Worm (Caenorhabditis elegans) whole organism, early embryonic: ENCODE measurements around the gene pes-10.

Experiments
- B0310.2 ChIP-seq: sonication (generic microtip); optimal IDR thresholded peaks from 2 replicates; lab custom pipeline; 2016; ENCODE audit warnings: mild to moderate bottlenecking, missing genetic modification characterization, missing compliant biosample characterization
- F13C5.2 ChIP-seq: sonication (generic microtip); optimal IDR thresholded peaks from 2 replicates; lab custom pipeline; 2017; ENCODE audit warnings: mild to moderate bottlenecking, missing genetic modification characterization, inconsistent platforms, missing compliant biosample characterization
- aly-1 ChIP-seq: sonication (generic microtip); optimal IDR thresholded peaks from 2 replicates; lab custom pipeline; 2016; ENCODE audit warnings: missing genetic modification characterization, missing compliant biosample characterization
- ama-1 ChIP-seq: fragments of 150-350 bp; optimal IDR thresholded peaks from 2 replicates; lab custom pipeline; 2014
- ceh-13 ChIP-seq: fragments of 200-800 bp; sonication (Bioruptor generic); optimal IDR thresholded peaks from 2 replicates; lab custom pipeline; 2018; ENCODE audit warnings: mild to moderate bottlenecking, missing genetic modification characterization, missing compliant biosample characterization
- ceh-36 ChIP-seq: sonication (generic microtip); optimal IDR thresholded peaks from 2 replicates; lab custom pipeline; 2016; ENCODE audit warnings: missing genetic modification characterization, inconsistent platforms, missing compliant biosample characterization
- ets-7 ChIP-seq: sonication (generic microtip); optimal IDR thresholded peaks from 2 replicates; lab custom pipeline; 2016; ENCODE audit warnings: missing genotype, missing genetic modification characterization, missing compliant biosample characterization
- flt-1 ChIP-seq: fragments of 200-800 bp; sonication (Bioruptor generic); IDR thresholded peaks from 2 replicates; pipeline ENCODE4 v1.3.6; 2022; ENCODE audit warnings: missing genetic modification characterization, missing compliant biosample characterization
- hmbx-1 ChIP-seq: sonication (generic microtip); optimal IDR thresholded peaks from 2 replicates; lab custom pipeline; 2016; ENCODE audit warnings: mild to moderate bottlenecking, missing genetic modification characterization, missing compliant biosample characterization
- hmg-4 ChIP-seq: fragments of 200-800 bp; sonication (Bioruptor generic); optimal IDR thresholded peaks from 2 replicates; lab custom pipeline; 2018; ENCODE audit warnings: mild to moderate bottlenecking, missing genetic modification characterization, missing compliant biosample characterization
- hnd-1 ChIP-seq: sonication (generic microtip); optimal IDR thresholded peaks from 2 replicates; lab custom pipeline; 2016; ENCODE audit warnings: missing genetic modification characterization, missing compliant biosample characterization
- pes-1 ChIP-seq: fragments of 200-800 bp; sonication (Bioruptor generic); IDR thresholded peaks from 2 replicates; pipeline ENCODE4 v1.3.6; 2022; ENCODE audit warnings: missing genetic modification reagents, missing genetic modification characterization, missing compliant biosample characterization
- scrt-1 ChIP-seq: fragments of 200-800 bp; sonication (Bioruptor generic); IDR thresholded peaks from 2 replicates; pipeline ENCODE4 v1.3.6; 2022; ENCODE audit warnings: missing genetic modification characterization, missing compliant biosample characterization
- sea-1 ChIP-seq: fragments of 200-800 bp; sonication (Bioruptor generic); conservative IDR thresholded peaks from 2 replicates; pipeline ENCODE4 v1.3.6; 2022; ENCODE audit warnings: missing genetic modification characterization, missing compliant biosample characterization
- tbx-11 ChIP-seq: fragments of 200-800 bp; sonication (Bioruptor generic); IDR thresholded peaks from 2 replicates; pipeline ENCODE4 v1.3.6; 2022; ENCODE audit warnings: missing genetic modification characterization, missing compliant biosample characterization
- tbx-37 ChIP-seq: fragments of 200-800 bp; sonication (Bioruptor generic); conservative IDR thresholded peaks from 2 replicates; pipeline ENCODE4 v1.3.6; 2022; ENCODE audit warnings: missing genetic modification reagents, missing genetic modification characterization, missing compliant biosample characterization
- tra-4 ChIP-seq: sonication (generic microtip); optimal IDR thresholded peaks from 2 replicates; lab custom pipeline; 2017; ENCODE audit warnings: missing genetic modification characterization, missing compliant biosample characterization

Gene pes-10

DNA sequence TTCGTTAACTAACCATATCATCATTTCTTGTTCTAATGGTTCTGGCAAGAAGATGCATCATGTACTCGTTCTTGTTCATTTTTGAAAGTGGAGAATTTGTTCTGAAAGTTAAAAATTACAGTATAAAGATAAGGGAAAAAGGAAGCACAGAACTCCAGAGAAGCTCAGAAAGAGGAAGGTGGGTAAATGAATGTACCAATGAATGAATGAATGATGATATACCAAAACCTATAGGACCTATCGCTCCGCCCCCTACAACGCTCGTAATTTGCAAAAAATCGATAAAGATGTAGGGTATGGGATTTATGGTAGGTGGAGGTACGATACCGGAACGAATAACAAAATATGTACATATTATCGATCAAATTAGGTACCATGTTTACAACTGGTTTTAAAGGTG lies at the start of gene pes-10:
TSS of gene pes-10 (minus strand) at position 101 of the 400 bp plus-strand sequence.
- TF ChIP-seq tra-4 (tag; lab: Kevin White, UChicago), result no peak
- no peak for TF ChIP-seq sea-1 (GFP tag; lab: Robert Waterston, UW)
- no peak for TF ChIP-seq ceh-13 (GFP tag; lab: Kevin White, UChicago)

- no peak for TF ChIP-seq hnd-1 (tag; lab: Kevin White, UChicago)
- TF ChIP-seq pes-1 (GFP tag; lab: Robert Waterston, UW), result no peak
Measured at ce11 chrII:12897361-12897760, 49.7 kb upstream of the pes-10 start.

DNA sequence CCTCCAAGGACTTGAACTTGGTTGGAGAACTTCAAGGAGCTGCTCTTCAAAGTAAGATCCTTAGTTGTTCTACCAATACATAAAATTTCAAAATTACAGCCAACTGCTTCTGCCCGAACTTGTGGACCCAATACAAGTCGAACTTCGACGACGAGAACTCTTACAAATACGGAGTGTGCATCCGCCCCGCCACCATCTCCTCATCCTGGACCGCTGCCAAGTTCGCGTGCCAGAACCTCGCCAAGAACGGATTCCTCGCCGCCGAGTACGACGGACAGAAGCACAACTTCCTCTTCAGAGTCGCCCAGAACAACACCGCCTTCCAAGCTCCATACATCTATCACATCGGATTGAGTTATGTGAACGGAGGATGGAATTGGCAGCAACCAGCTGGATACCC lies 49.0 kb upstream of the pes-10 start:
- TF ChIP-seq pes-1 (GFP tag; lab: Robert Waterston, UW) (no peak), B0310.2 (tag; lab: Kevin White, UChicago) (no peak), ceh-13 (GFP tag; lab: Kevin White, UChicago) (no peak), hmbx-1 (tag; lab: Kevin White, UChicago) (no peak)

DNA sequence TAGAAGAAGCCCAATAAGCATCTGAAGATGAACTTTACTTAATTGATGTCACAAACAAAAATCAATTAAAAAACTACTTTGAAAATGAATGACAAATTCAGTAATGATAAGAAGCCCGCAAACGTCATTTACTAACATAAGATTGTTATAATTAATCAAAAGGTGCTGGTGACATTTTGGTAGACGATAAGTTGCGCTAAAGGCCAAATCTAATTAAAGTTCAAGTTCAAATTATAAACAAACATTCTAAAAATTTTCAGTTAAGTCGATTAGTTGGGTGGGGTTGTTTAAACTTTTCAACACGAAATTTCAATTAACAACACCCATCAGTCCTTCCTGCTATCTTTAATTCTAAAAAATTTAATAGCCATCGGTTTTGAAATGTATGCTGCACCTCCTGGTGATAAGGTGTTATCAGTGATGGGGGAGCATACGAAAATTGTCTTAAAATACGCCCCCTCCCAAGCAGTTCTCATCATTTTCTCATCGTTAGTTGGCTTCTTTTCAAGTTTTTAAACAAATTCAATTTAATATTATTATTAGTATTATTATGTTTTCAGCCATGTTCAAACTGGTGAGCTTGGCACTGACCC lies 47.5 kb upstream of the pes-10 start, which contains the start of the genes clec-62 and clec-63:
TSS of gene clec-62 (minus strand) at position 51 of the 593 bp plus-strand sequence.
TSS of gene clec-63 (plus strand) at position 561 of the 593 bp plus-strand sequence.
- TF ChIP-seq hmg-4 (GFP tag; lab: Kevin White, UChicago), result no peak
- no peak for TF ChIP-seq ets-7 (tag; lab: Kevin White, UChicago)
- TF ChIP-seq aly-1 (tag; lab: Kevin White, UChicago), result no peak
- no peak for TF ChIP-seq F13C5.2 (tag; lab: Kevin White, UChicago)
- TF ChIP-seq tra-4 (tag; lab: Kevin White, UChicago), result no peak
- no peak for TF ChIP-seq sea-1 (GFP tag; lab: Robert Waterston, UW)
- TF ChIP-seq ceh-13 (GFP tag; lab: Kevin White, UChicago), result no peak
- no peak for TF ChIP-seq ceh-36 (tag; lab: Kevin White, UChicago)
- no peak for TF ChIP-seq ama-1 (lab: Kevin White, UChicago)
- no peak for TF ChIP-seq B0310.2 (tag; lab: Kevin White, UChicago)
- TF ChIP-seq tbx-37 (GFP tag; lab: Robert Waterston, UW), result no peak
- TF ChIP-seq hmbx-1 (tag; lab: Kevin White, UChicago), result no peak
- TF ChIP-seq flt-1 (GFP tag; lab: Robert Waterston, UW), result no peak
- TF ChIP-seq tbx-11 (GFP tag; lab: Robert Waterston, UW), result no peak
- no peak for TF ChIP-seq pes-1 (GFP tag; lab: Robert Waterston, UW)
- no peak for TF ChIP-seq hnd-1 (tag; lab: Kevin White, UChicago)

ce11 chrII:12892407-12892806 lies 44.8 kb upstream of the pes-10 start:
- TF ChIP-seq B0310.2 (tag; lab: Kevin White, UChicago), result no peak
- TF ChIP-seq hmg-4 (GFP tag; lab: Kevin White, UChicago), result no peak
- no peak for TF ChIP-seq hnd-1 (tag; lab: Kevin White, UChicago)
- no peak for TF ChIP-seq ceh-13 (GFP tag; lab: Kevin White, UChicago)
- no peak for TF ChIP-seq scrt-1
- no peak for TF ChIP-seq ama-1 (lab: Kevin White, UChicago)
- no peak for TF ChIP-seq flt-1 (GFP tag; lab: Robert Waterston, UW)
- no peak for TF ChIP-seq tbx-11 (GFP tag; lab: Robert Waterston, UW)
- TF ChIP-seq ets-7 (tag; lab: Kevin White, UChicago), result no peak

DNA sequence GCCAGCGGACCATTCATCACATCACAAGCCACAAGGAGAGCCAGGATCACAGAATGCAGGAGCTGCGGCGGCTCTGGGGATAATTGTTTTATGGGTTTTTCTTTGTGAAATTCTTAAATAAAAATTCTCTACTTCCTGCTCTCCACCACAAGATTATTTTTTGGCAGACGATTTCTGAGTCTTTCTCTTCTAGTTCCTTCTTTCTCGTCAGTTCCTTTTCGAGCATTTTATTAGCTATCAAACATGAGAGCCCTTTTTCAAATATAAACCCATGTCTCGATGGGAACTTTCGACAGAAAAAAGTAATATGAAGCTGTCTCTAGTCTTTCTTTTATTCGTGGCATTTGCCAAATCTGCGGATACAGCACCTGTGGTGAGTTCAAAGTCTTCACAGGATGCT lies 40.8 kb upstream of the pes-10 start, which contains the start of gene F35C5.3:
TSS of gene F35C5.3 (plus strand) at position 301 of the 400 bp plus-strand sequence.
- TF ChIP-seq tra-4 (tag; lab: Kevin White, UChicago), result no peak
- TF ChIP-seq hmbx-1 (tag; lab: Kevin White, UChicago), result no peak
- TF ChIP-seq aly-1 (tag; lab: Kevin White, UChicago), result no peak
- TF ChIP-seq B0310.2 (tag; lab: Kevin White, UChicago), result no peak
- no peak for TF ChIP-seq tbx-37 (GFP tag; lab: Robert Waterston, UW)
- TF ChIP-seq ceh-36 (tag; lab: Kevin White, UChicago), result no peak
- TF ChIP-seq pes-1 (GFP tag; lab: Robert Waterston, UW), result no peak
- no peak for TF ChIP-seq scrt-1
- no peak for TF ChIP-seq F13C5.2 (tag; lab: Kevin White, UChicago)
- no peak for TF ChIP-seq hnd-1 (tag; lab: Kevin White, UChicago)
- no peak for TF ChIP-seq flt-1 (GFP tag; lab: Robert Waterston, UW)
- TF ChIP-seq hmg-4 (GFP tag; lab: Kevin White, UChicago), result no peak

DNA sequence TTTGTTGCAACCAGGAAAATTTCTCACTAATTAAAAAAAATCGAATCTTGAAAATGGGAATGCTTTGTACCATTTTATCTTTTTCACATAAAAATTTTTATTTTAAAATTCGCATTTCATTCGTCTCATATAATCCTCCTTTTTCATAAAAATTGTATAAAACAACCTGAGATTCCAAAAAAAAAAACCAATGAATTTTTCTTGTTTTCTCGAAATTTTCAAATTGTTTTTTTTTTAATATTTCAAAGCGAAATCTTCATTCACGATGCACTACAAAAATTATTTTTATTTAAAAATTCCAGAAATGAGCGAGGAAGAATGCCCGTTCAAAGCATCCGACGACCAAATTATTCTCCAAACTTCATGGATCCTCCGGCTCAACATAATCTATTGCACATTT lies 37.3 kb upstream of the pes-10 start, which contains the start of gene sra-14:
TSS of gene sra-14 (plus strand) at position 301 of the 400 bp plus-strand sequence.
- TF ChIP-seq F13C5.2 (tag; lab: Kevin White, UChicago), result no peak
- no peak for TF ChIP-seq pes-1 (GFP tag; lab: Robert Waterston, UW)
- no peak for TF ChIP-seq scrt-1
- TF ChIP-seq tbx-11 (GFP tag; lab: Robert Waterston, UW), result no peak
- no peak for TF ChIP-seq aly-1 (tag; lab: Kevin White, UChicago)
- no peak for TF ChIP-seq sea-1 (GFP tag; lab: Robert Waterston, UW)
- TF ChIP-seq tbx-37 (GFP tag; lab: Robert Waterston, UW), result no peak
- no peak for TF ChIP-seq hmbx-1 (tag; lab: Kevin White, UChicago)
- no peak for TF ChIP-seq ceh-36 (tag; lab: Kevin White, UChicago)

ce11 chrII:12880406-12880805 lies 32.8 kb upstream of the pes-10 start, which contains the start of gene F35C5.1:
TSS of gene F35C5.1 (plus strand) at chrII:12880804.
- no peak for TF ChIP-seq ceh-13 (GFP tag; lab: Kevin White, UChicago)
